Worm (Caenorhabditis elegans): ENCODE data around the gene fbxa-113.

The fbxa-113 gene

ce11 chrV:20249438-20250120, 46.4 kb downstream of the fbxa-113 start, which contains the start of gene swsn-1 (continued):
- TF ChIP-seq ceh-9 (tag; optimal IDR thresholded peaks at IDR 0.05) = no peak
- no peak for TF ChIP-seq unc-55 (GFP tag; optimal IDR thresholded peaks at IDR 0.05)
- no peak for TF ChIP-seq Y22D7AL.16 (tag; optimal IDR thresholded peaks at IDR 0.05)
